Worm (Caenorhabditis elegans): ENCODE results near the gene C18D11.6.

The C18D11.6 gene

ce11 chrIII:11825654-11826053 is 15.3 kb downstream of the C18D11.6 start (continued):
- peak; percentile 49 for TF ChIP-seq lin-11 (tag; optimal IDR thresholded peaks at IDR 0.05)

ce11 chrIII:11826118-11826517 is 15.8 kb downstream of the C18D11.6 start, which contains the start of gene rsp-8:
rsp-8 (plus strand) TSS chrIII:11826418.
- TF ChIP-seq ztf-1 (GFP tag; conservative IDR thresholded peaks at IDR 0.05) (no peak), sma-9 (GFP tag; optimal IDR thresholded peaks at IDR 0.05) (no peak), sma-9 (tag; optimal IDR thresholded peaks at IDR 0.05) (no peak), gmeb-1 (tag; optimal IDR thresholded peaks at IDR 0.05) (no peak), ceh-82 (tag; optimal IDR thresholded peaks at IDR 0.05) (no peak), ZK546.5 (tag; optimal IDR thresholded peaks at IDR 0.05) (no peak), lin-11 (tag; optimal IDR thresholded peaks at IDR 0.05) (no peak), nhr-77 (tag; optimal IDR thresholded peaks at IDR 0.05) (no peak), blmp-1 (tag; optimal IDR thresholded peaks at IDR 0.05; ENCODE audit: insufficient read depth) (no peak)

ce11 chrIII:11829062-11829461 is 18.7 kb downstream of the C18D11.6 start:
- TF ChIP-seq F13H6.1 (tag; optimal IDR thresholded peaks at IDR 0.05) (no peak), crh-2 (tag; optimal IDR thresholded peaks at IDR 0.05) (no peak), nhr-12 (tag; optimal IDR thresholded peaks at IDR 0.05) (no peak), zag-1 (tag; optimal IDR thresholded peaks at IDR 0.05) (no peak)

- no peak for TF ChIP-seq nhr-21 (tag; optimal IDR thresholded peaks at IDR 0.05)
- TF ChIP-seq sma-9 (GFP tag; optimal IDR thresholded peaks at IDR 0.05), result no peak
- TF ChIP-seq sma-9 (tag; optimal IDR thresholded peaks at IDR 0.05), result no peak
Measured at ce11 chrIII:11829585-11830195, 19.3 kb downstream of the C18D11.6 start.

- peak in 1 of 2 experiments; percentile 3 for TF ChIP-seq lsy-2 (tag; optimal IDR thresholded peaks at IDR 0.05)
- no peak for TF ChIP-seq C34F6.9 (tag; optimal IDR thresholded peaks at IDR 0.05)
- TF ChIP-seq snpc-4 (tag; optimal IDR thresholded peaks at IDR 0.05), result no peak
- no peak for TF ChIP-seq nhr-23 (tag; optimal IDR thresholded peaks at IDR 0.05)
- no peak for TF ChIP-seq sem-4 (tag; optimal IDR thresholded peaks at IDR 0.05)
Measured at ce11 chrIII:11830522-11831489, 20.4 kb downstream of the C18D11.6 start.

ce11 chrIII:11833449-11833848 is 23.1 kb downstream of the C18D11.6 start:
- TF ChIP-seq nhr-23 (tag; optimal IDR thresholded peaks at IDR 0.05), result no peak
- TF ChIP-seq unc-55 (GFP tag; optimal IDR thresholded peaks at IDR 0.05), result no peak
- TF ChIP-seq ZK546.5 (tag; optimal IDR thresholded peaks at IDR 0.05), result no peak
- no peak for TF ChIP-seq ceh-82 (tag; optimal IDR thresholded peaks at IDR 0.05)
- TF ChIP-seq ztf-1 (GFP tag; conservative IDR thresholded peaks at IDR 0.05), result no peak
- TF ChIP-seq nhr-129 (tag; optimal IDR thresholded peaks at IDR 0.05), result no peak
- TF ChIP-seq lsy-2 (tag; optimal IDR thresholded peaks at IDR 0.05), result no peak
- no peak for TF ChIP-seq snpc-4 (tag; optimal IDR thresholded peaks at IDR 0.05)
- no peak for TF ChIP-seq nhr-11 (tag; optimal IDR thresholded peaks at IDR 0.05)
- no peak for TF ChIP-seq nhr-10 (tag; optimal IDR thresholded peaks at IDR 0.05)
- TF ChIP-seq nhr-21 (tag; optimal IDR thresholded peaks at IDR 0.05), result no peak
- TF ChIP-seq nhr-12 (tag; optimal IDR thresholded peaks at IDR 0.05), result no peak
- no peak for TF ChIP-seq ama-1 (optimal IDR thresholded peaks at IDR 0.05)

- TF ChIP-seq nhr-129 (tag; optimal IDR thresholded peaks at IDR 0.05) (peak; percentile 19), sem-4 (tag; optimal IDR thresholded peaks at IDR 0.05) (peak; percentile 44), ama-1 (optimal IDR thresholded peaks at IDR 0.05) (no peak), ceh-82 (tag; optimal IDR thresholded peaks at IDR 0.05) (no peak), F13H6.1 (tag; optimal IDR thresholded peaks at IDR 0.05) (peak; percentile 52), blmp-1 (tag; optimal IDR thresholded peaks at IDR 0.05; ENCODE audit: insufficient read depth) (no peak), sma-9 (GFP tag; optimal IDR thresholded peaks at IDR 0.05) (peak; percentile 12), sma-9 (tag; optimal IDR thresholded peaks at IDR 0.05) (no peak), C34F6.9 (tag; optimal IDR thresholded peaks at IDR 0.05) (peak; percentile 9)
Measured at ce11 chrIII:11834168-11834567, 23.8 kb downstream of the C18D11.6 start.

Data from whole organism, L2 larva.